Worm (Caenorhabditis elegans): ENCODE measurements around the gene C08G5.6.

C08G5.6 gene

DNA sequence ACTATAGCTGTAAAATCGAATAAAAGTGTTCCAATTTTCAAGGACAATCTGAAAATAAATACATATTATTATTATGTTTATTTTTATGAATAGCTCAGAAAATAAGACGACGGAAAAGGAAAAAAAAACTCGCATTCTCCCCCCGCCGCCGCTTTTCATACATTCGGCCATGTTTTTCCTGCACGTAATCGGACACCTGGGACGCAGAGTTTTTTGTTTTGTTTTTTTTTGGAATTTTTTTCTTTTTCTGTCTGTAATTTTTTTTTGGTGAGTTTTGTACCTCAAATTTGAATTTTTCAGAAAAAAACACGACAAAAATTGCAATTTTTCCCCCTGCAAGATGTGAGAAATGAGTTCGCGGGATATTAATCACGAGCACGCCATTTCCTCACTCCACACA, at the start of gene C08G5.6:
Gene C08G5.6, plus strand, starts transcription at position 301 of the 400 bp plus-strand sequence.
- no peak for TF ChIP-seq dao-5 (tag; optimal IDR thresholded peaks at IDR 0.05)
- no peak for TF ChIP-seq W03F9.2 (tag; optimal IDR thresholded peaks at IDR 0.05)
- TF ChIP-seq him-1 (tag; optimal IDR thresholded peaks at IDR 0.05): no peak

DNA sequence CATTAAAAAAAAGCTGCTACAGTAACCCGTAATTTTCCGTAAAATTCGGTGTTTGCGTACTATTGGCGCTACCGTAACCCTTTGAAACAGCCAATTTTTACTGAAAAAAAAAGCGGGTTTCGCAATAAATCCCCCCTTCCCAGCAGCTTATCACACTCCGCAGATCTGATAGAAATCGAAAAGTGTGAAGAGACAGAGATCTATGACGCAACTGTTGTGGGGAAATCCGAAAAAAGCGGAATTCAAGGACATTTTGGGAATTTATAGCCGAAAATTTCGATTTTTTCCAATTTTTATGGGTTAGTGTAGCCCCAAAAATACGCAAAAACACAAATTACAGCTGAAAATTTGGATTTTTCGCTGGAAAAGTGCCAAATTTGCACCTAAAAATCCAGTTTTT, 48.4 kb upstream of the C08G5.6 start:
- TF ChIP-seq him-1 (tag; optimal IDR thresholded peaks at IDR 0.05) (no peak), dao-5 (tag; optimal IDR thresholded peaks at IDR 0.05) (no peak), W03F9.2 (tag; optimal IDR thresholded peaks at IDR 0.05) (no peak)

ce11 chrII:723488-723887, 46.9 kb upstream of the C08G5.6 start, which contains the start of gene rfip-2:
rfip-2 (plus strand) TSS chrII:723788.
- TF ChIP-seq dao-5 (tag; optimal IDR thresholded peaks at IDR 0.05) (no peak), W03F9.2 (tag; optimal IDR thresholded peaks at IDR 0.05) (no peak), him-1 (tag; optimal IDR thresholded peaks at IDR 0.05) (no peak)

DNA sequence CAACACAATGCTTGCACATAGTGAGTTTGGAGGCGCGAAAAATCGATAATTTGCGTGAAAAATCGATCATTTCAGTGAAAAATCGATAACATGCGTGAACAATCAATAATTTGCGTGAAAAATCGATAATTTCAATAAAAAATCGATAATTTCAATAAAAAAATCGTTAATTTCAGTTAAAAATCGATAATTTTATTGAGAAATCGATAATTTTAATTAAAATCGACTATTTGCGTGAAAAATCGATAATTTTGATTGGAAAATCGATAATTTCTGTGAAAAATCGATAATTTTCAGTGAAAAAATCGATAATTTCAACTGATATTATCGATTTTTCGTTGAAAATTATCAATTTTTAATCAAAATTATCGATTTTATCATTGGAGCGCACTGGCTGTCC, 46.3 kb upstream of the C08G5.6 start:
- TF ChIP-seq him-1 (tag; optimal IDR thresholded peaks at IDR 0.05) (no peak), dao-5 (tag; optimal IDR thresholded peaks at IDR 0.05) (no peak), W03F9.2 (tag; optimal IDR thresholded peaks at IDR 0.05) (no peak)

ce11 chrII:729931-730330, 40.4 kb upstream of the C08G5.6 start:
- no peak for TF ChIP-seq dao-5 (tag; optimal IDR thresholded peaks at IDR 0.05)
- no peak for TF ChIP-seq W03F9.2 (tag; optimal IDR thresholded peaks at IDR 0.05)
- TF ChIP-seq him-1 (tag; optimal IDR thresholded peaks at IDR 0.05): no peak

ce11 chrII:732393-732792, 38.0 kb upstream of the C08G5.6 start:
- TF ChIP-seq him-1 (tag; optimal IDR thresholded peaks at IDR 0.05) (no peak), W03F9.2 (tag; optimal IDR thresholded peaks at IDR 0.05) (no peak), dao-5 (tag; optimal IDR thresholded peaks at IDR 0.05) (no peak)

DNA sequence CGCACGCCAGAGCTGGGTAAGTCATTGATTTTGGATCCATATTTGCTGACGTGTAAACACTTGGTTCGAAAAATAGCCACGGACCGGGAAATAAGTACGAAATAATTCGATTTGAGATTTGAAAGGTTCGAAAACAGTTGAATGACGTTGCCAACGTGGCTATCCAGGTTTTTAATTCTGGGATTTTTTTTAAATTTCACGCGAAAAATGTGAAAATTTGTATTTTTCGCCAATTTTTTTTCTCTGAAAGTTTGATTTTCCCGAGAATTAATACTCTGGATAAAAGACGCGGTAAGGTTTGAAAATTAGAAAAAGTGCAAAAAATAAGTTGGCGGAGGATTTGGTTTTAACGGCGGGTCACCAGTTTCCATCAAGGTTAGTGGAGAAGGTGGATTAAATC, 29.5 kb upstream of the C08G5.6 start, which contains the start of gene fbxc-48:
Gene fbxc-48, minus strand, starts transcription at position 101 of the 400 bp plus-strand sequence.
- TF ChIP-seq him-1 (tag; optimal IDR thresholded peaks at IDR 0.05) (no peak), dao-5 (tag; optimal IDR thresholded peaks at IDR 0.05) (no peak)

- TF ChIP-seq dao-5 (tag; optimal IDR thresholded peaks at IDR 0.05): no peak
- no peak for TF ChIP-seq W03F9.2 (tag; optimal IDR thresholded peaks at IDR 0.05)
- TF ChIP-seq him-1 (tag; optimal IDR thresholded peaks at IDR 0.05): no peak
Measured at ce11 chrII:750155-750554, 20.2 kb upstream of the C08G5.6 start, which contains the start of gene snt-6. snt-6 (minus strand) TSS chrII:750212.

- TF ChIP-seq him-1 (tag; optimal IDR thresholded peaks at IDR 0.05) (no peak), dao-5 (tag; optimal IDR thresholded peaks at IDR 0.05) (no peak), W03F9.2 (tag; optimal IDR thresholded peaks at IDR 0.05) (no peak)
Measured at ce11 chrII:751850-752249, 18.5 kb upstream of the C08G5.6 start.

DNA sequence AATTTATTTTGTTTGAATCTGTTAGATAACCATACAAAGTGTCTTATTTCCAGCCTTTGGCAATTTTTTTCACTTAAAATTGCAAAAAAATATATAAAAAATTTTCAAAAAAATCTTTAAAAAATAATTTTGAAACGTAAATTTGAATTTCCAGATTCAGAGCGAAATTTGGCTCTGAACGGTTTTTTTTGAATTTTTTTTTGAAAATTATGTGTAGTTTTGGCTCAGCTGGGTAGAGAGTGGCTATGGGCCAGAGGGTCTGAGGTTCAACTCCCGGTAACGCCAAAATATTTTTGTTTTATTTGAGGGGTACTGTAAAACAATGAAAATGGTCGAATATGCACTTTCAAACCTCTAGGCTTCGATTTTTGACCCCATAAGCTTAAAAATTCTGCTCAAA, 16.9 kb upstream of the C08G5.6 start:
- TF ChIP-seq dao-5 (tag; optimal IDR thresholded peaks at IDR 0.05) (no peak), him-1 (tag; optimal IDR thresholded peaks at IDR 0.05) (no peak), W03F9.2 (tag; optimal IDR thresholded peaks at IDR 0.05) (no peak)

DNA sequence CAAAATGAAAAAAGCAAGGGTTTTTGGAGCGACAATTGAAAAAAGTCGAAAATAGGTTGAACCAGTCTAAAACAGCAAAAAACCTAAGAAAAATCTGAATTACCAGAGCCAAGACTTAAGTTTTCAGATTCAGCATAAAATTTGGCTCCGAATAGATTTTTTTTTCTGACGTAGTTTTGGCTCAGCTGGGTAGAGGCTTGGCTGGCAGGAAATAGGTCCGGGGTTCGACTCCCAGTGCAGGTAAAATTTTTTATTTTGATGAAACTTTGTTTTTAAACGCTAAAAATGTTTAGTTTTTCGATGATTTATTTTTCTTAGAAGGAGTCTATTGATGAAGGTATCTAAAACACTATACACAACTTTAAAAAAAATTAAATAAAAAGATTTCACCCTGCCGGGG, 15.4 kb upstream of the C08G5.6 start:
- TF ChIP-seq W03F9.2 (tag; optimal IDR thresholded peaks at IDR 0.05) (no peak), dao-5 (tag; optimal IDR thresholded peaks at IDR 0.05) (no peak), him-1 (tag; optimal IDR thresholded peaks at IDR 0.05) (no peak)

ce11 chrII:756161-756560, 14.2 kb upstream of the C08G5.6 start:
- TF ChIP-seq him-1 (tag; optimal IDR thresholded peaks at IDR 0.05): no peak
- TF ChIP-seq dao-5 (tag; optimal IDR thresholded peaks at IDR 0.05): no peak
- no peak for TF ChIP-seq W03F9.2 (tag; optimal IDR thresholded peaks at IDR 0.05)

ce11 chrII:757224-757623, 13.1 kb upstream of the C08G5.6 start:
- TF ChIP-seq dao-5 (tag; optimal IDR thresholded peaks at IDR 0.05) (no peak), him-1 (tag; optimal IDR thresholded peaks at IDR 0.05) (no peak), W03F9.2 (tag; optimal IDR thresholded peaks at IDR 0.05) (no peak)

DNA sequence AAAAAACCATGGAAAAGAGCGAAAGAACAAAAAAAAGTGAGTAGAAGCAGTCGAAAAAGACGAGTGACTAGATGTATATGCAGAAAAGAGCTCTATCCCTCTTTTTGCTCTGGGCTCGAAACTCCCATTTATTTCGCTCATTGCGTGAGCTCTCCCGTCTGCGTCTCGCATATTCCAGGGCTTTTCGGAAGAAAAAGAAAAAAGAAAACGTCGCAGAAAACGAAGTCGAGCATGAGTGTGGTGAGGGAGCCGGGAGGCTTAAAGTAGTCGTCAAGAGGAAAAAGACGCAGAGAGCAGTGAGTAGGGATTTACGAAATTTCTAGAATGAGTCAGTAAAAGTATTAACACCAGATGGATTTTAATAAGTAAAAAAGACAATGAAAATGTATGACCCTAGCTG, 10.6 kb upstream of the C08G5.6 start:
- TF ChIP-seq dao-5 (tag; optimal IDR thresholded peaks at IDR 0.05) (no peak), him-1 (tag; optimal IDR thresholded peaks at IDR 0.05) (peak; percentile 79), W03F9.2 (tag; optimal IDR thresholded peaks at IDR 0.05) (no peak)

- TF ChIP-seq W03F9.2 (tag; optimal IDR thresholded peaks at IDR 0.05) (no peak), him-1 (tag; optimal IDR thresholded peaks at IDR 0.05) (no peak), dao-5 (tag; optimal IDR thresholded peaks at IDR 0.05) (no peak)
Measured at ce11 chrII:760276-760675, 10.1 kb upstream of the C08G5.6 start.

All from whole organism, L4/young adult.